Worm (Caenorhabditis elegans): ENCODE results near the gene C37C3.17.

Gene C37C3.17

DNA sequence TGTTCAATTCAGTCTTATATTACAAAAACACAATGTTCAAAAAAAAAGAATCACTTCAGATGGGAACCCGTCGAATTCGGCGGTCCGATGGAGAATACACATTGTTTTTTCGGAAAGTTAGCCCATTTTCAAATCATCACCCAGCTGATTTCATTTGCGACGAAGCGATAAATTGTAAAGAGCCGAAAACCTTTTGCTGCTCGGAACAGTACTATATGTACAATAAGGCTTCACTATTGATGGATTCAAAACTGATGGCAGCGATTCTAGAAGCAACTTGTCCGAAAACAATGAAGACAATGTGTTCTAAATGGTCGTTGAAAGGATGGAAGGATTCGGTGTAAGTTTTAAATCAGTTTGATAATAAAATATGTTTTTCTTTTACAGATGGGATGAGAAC lies 3.8 kb downstream of the C37C3.17 start, which contains the start of gene C37C3.1:
Gene C37C3.1 (plus strand): TSS at position 33 of the 400 bp plus-strand sequence.
- TF ChIP-seq lim-6 (tag; optimal IDR thresholded peaks at IDR 0.05), result no peak
- no peak for TF ChIP-seq fax-1 (tag; optimal IDR thresholded peaks at IDR 0.05)

DNA sequence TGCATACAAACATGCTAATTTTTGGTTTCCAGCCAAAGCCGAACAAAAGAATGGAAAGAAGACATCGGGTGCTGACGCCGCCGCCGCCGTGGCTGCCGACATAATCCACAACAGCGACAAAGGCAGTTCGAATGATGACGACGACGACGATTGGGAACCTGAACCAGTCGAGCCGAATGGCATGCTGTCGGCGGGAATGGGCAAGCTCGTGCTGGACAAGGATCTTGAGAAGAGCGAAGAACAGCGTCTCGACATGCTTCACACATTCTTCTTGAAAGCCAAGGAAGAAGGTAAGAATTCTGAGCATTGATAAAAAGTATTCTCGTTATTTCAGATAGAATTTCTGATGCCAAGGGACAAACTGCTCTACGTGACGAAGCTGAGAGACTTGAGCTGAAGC lies 5.1 kb downstream of the C37C3.17 start:
- TF ChIP-seq pha-4 (tag; optimal IDR thresholded peaks at IDR 0.05), result no peak
- no peak for TF ChIP-seq ceh-31 (tag; optimal IDR thresholded peaks at IDR 0.05)
- no peak for TF ChIP-seq ceh-2 (tag; optimal IDR thresholded peaks at IDR 0.05)
- TF ChIP-seq odd-2 (tag; optimal IDR thresholded peaks at IDR 0.05), result no peak
- no peak for TF ChIP-seq dve-1 (tag; optimal IDR thresholded peaks at IDR 0.05)
- no peak for TF ChIP-seq pros-1 (tag; optimal IDR thresholded peaks at IDR 0.05)
- no peak for TF ChIP-seq madf-2 (tag; optimal IDR thresholded peaks at IDR 0.05)
- TF ChIP-seq rnt-1 (tag; optimal IDR thresholded peaks at IDR 0.05), result no peak
- TF ChIP-seq C08G9.2 (tag; optimal IDR thresholded peaks at IDR 0.05), result no peak
- TF ChIP-seq nfya-1 (tag; optimal IDR thresholded peaks at IDR 0.05), result no peak
- TF ChIP-seq ceh-30 (tag; optimal IDR thresholded peaks at IDR 0.05), result no peak
- no peak for TF ChIP-seq sdc-2 (tag; optimal IDR thresholded peaks at IDR 0.05)
- TF ChIP-seq elt-2 (tag; optimal IDR thresholded peaks at IDR 0.05), result no peak
- no peak for TF ChIP-seq eyg-1 (tag; optimal IDR thresholded peaks at IDR 0.05)
- no peak for TF ChIP-seq nhr-11 (tag; optimal IDR thresholded peaks at IDR 0.05)
- no peak for TF ChIP-seq ref-2 (tag; optimal IDR thresholded peaks at IDR 0.05)

DNA sequence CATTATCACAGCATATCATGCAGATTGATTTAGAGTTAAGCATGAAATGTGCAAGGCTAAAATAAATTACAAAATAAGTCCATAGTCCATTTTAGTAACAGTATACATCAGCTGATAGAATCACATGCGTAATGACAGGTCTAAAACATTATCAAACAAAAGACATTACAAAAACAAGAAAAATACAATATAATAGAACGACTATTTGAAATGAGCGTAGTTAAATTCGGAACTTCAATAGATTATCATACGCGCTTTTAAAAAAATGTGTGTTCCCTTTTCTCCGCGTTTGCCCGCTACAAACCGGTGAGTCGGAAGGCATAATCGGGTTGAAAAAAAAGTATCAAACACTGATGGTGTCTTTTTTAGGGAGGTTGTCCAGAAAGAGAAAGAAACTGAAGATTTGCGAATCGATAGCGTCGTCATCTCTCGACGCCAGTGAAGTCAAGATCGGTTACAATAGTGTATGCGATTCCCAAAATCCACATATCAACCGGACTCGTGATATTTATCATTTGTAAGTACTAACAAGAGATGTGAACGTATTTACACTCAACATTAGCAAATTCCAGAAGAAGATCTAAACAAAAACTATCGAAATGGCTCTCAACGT lies 6.2 kb downstream of the C37C3.17 start, which contains the start of gene C37C3.2:
Gene C37C3.2 (plus strand): TSS at position 563 of the 613 bp plus-strand sequence.
- TF ChIP-seq unc-42 (tag; optimal IDR thresholded peaks at IDR 0.05) (no peak), ceh-18 (tag; optimal IDR thresholded peaks at IDR 0.05) (no peak), zip-5 (tag; optimal IDR thresholded peaks at IDR 0.05) (no peak), unc-86 (tag; optimal IDR thresholded peaks at IDR 0.05) (no peak), lin-11 (tag; optimal IDR thresholded peaks at IDR 0.05) (no peak), nhr-232 (tag; optimal IDR thresholded peaks at IDR 0.05) (no peak), mec-3 (tag; optimal IDR thresholded peaks at IDR 0.05; ENCODE audit: borderline replicate concordance) (no peak), C08G9.2 (tag; optimal IDR thresholded peaks at IDR 0.05) (no peak), fkh-10 (GFP tag; optimal IDR thresholded peaks at IDR 0.05) (no peak), pros-1 (tag; optimal IDR thresholded peaks at IDR 0.05) (no peak)

DNA sequence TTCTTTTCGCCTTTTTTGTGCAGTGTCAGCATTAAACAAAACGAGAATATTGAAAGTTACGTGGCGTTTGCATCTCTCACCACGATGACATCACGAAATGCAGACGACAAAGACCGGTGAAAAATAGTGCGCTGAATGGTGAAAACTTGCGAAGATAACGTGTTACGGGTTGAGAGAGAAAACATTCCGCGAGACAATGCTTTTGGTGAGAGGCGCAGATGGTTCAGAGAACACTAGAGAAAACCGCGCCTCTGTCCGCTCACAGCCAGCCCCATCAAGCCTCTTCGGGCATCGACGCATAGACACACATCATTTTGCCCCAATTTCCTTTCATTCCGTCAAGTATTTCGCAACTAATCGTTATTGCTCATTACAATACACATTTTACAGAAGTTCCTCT lies 7.1 kb downstream of the C37C3.17 start, which contains the start of the genes C37C3.9 and C37C3.18:
Gene C37C3.9 (minus strand): TSS at position 98 of the 400 bp plus-strand sequence.
Gene C37C3.18 (plus strand): TSS at position 391 of the 400 bp plus-strand sequence.
- TF ChIP-seq tbx-7 (tag; optimal IDR thresholded peaks at IDR 0.05) (no peak), gmeb-2 (tag; optimal IDR thresholded peaks at IDR 0.05) (no peak), C38D4.7 (GFP tag; optimal IDR thresholded peaks at IDR 0.05) (no peak), mec-3 (tag; optimal IDR thresholded peaks at IDR 0.05; ENCODE audit: borderline replicate concordance) (no peak), ceh-18 (tag; optimal IDR thresholded peaks at IDR 0.05) (peak; percentile 48), nfya-1 (tag; optimal IDR thresholded peaks at IDR 0.05) (peak; percentile 63), pag-3 (tag; optimal IDR thresholded peaks at IDR 0.05; ENCODE audit: borderline replicate concordance) (no peak), ahr-1 (tag; optimal IDR thresholded peaks at IDR 0.05) (no peak), tbx-2 (tag; optimal IDR thresholded peaks at IDR 0.05) (peak; percentile 19), ceh-31 (tag; optimal IDR thresholded peaks at IDR 0.05) (peak; percentile 42), unc-55 (GFP tag; optimal IDR thresholded peaks at IDR 0.05) (peak; percentile 73), ceh-48 (tag; optimal IDR thresholded peaks at IDR 0.05) (no peak), fkh-10 (GFP tag; optimal IDR thresholded peaks at IDR 0.05) (no peak), ceh-34 (tag; optimal IDR thresholded peaks at IDR 0.05) (peak; percentile 29), rnt-1 (tag; optimal IDR thresholded peaks at IDR 0.05) (peak; percentile 58), sox-2 (GFP tag; IDR thresholded peaks at IDR 0.05) (no peak), zip-5 (tag; optimal IDR thresholded peaks at IDR 0.05) (no peak), unc-86 (tag; optimal IDR thresholded peaks at IDR 0.05) (no peak), dve-1 (tag; optimal IDR thresholded peaks at IDR 0.05) (no peak), pqm-1 (tag; optimal IDR thresholded peaks at IDR 0.05) (peak; percentile 31), hlh-30 (tag; optimal IDR thresholded peaks at IDR 0.05; ENCODE audit: insufficient read depth) (peak; percentile 6), T23F11.4 (GFP tag; optimal IDR thresholded peaks at IDR 0.05) (peak; percentile 39), che-1 (tag; optimal IDR thresholded peaks at IDR 0.05) (no peak), ceh-45 (GFP tag; IDR thresholded peaks at IDR 0.05) (no peak), C08G9.2 (tag; optimal IDR thresholded peaks at IDR 0.05) (no peak)

Measured in whole organism, late embryonic.